Fruit fly (Drosophila melanogaster) Kc167 (cell line): Measurements from ENCODE around the gene DCTN6-p27.

ENCODE experiments used
- Myc ChIP-seq: fragments of >200 bp; optimal IDR thresholded peaks from 2 replicates; lab custom pipeline; 2017; ENCODE audit warnings: missing external identifiers
- Sin3A ChIP-seq: fragments of >200 bp; optimal IDR thresholded peaks from 2 replicates; lab custom pipeline; 2018; ENCODE audit warnings: missing external identifiers
- h ChIP-seq: fragments of >200 bp; optimal IDR thresholded peaks from 3 replicates; lab custom pipeline; 2018; ENCODE audit warnings: missing external identifiers
- insv ChIP-seq: fragments of >200 bp; optimal IDR thresholded peaks from 3 replicates; lab custom pipeline; 2018; ENCODE audit warnings: missing external identifiers
- psq ChIP-seq: fragments of >200 bp; optimal IDR thresholded peaks from 2 replicates; lab custom pipeline; 2017; ENCODE audit warnings: missing external identifiers
- ttk ChIP-seq: sonication (Bioruptor generic); optimal IDR thresholded peaks from 2 replicates; lab custom pipeline; 2017; ENCODE audit warnings: missing external identifiers

The DCTN6-p27 gene

DNA sequence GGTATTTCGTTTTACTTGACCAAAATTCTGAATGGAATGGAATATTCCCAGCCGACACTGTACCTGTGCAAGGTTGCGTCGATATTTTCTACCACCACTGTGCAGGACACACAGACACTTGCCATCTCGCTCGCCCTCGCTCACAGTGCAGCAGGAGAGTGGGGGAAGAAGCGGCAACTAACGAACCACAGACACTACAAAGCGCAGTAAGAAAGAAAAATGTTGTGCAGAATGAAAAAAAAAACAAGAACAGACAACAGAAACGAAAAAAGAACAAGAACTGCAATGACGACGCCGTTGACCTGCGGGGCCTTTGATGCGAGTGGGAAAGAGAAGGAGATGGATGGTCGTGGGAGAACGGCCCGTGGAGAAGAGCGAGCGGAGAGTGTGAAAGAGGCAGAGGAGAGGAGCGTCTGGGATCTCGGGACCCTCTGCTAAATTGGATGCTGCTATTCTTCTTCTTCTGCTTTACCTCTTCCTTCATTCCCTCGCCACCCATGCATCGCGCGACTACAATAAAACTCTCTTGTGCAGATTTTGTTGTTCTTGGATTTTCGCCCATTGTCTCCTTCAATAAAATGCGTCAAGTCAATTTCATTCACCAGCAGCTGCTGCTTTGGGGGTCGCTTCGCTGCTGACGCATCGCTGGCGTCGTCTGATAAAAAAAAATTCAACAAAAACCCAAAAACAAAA, 29.3 kb downstream of the DCTN6-p27 start:
- no peak for TF ChIP-seq Sin3A (lab: Kevin White, UChicago)
- TF ChIP-seq Myc: no peak
- no peak for TF ChIP-seq h (lab: Kevin White, UChicago)
- no peak for TF ChIP-seq ttk (lab: Kevin White, UChicago)
- TF ChIP-seq insv (lab: Kevin White, UChicago): no peak
- no peak for TF ChIP-seq psq (lab: Kevin White, UChicago)

- no peak for TF ChIP-seq h (lab: Kevin White, UChicago)
- TF ChIP-seq ttk (lab: Kevin White, UChicago): no peak
- no peak for TF ChIP-seq Sin3A (lab: Kevin White, UChicago)
- no peak for TF ChIP-seq psq (lab: Kevin White, UChicago)
- TF ChIP-seq insv (lab: Kevin White, UChicago): no peak
- TF ChIP-seq Myc: no peak
Measured at dm6 chr2L:19162330-19163100, 30.4 kb downstream of the DCTN6-p27 start.

- no peak for TF ChIP-seq ttk (lab: Kevin White, UChicago)
Measured at dm6 chr2L:19163143-19163974, 31.2 kb downstream of the DCTN6-p27 start.

DNA sequence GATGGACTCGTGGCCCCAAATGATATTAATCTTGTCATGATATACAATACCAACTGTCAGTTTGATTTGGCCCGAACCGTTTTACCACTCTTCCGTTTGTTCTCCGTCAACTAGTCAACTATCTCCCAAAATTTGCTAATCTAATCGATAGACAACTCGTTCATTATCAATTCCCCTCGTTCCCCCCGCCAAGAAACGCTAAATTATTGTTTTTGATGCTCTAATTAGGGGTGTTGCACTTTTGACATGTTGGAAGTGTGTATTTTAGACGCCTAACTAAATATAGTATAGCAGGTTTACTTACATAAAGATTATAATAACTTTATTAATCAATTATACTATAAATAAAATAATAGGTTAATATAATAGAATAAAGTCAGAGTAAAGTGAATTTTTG, 31.9 kb downstream of the DCTN6-p27 start:
- TF ChIP-seq psq (lab: Kevin White, UChicago): no peak
- no peak for TF ChIP-seq h (lab: Kevin White, UChicago)
- no peak for TF ChIP-seq Sin3A (lab: Kevin White, UChicago)
- no peak for TF ChIP-seq insv (lab: Kevin White, UChicago)
- TF ChIP-seq ttk (lab: Kevin White, UChicago): no peak

DNA sequence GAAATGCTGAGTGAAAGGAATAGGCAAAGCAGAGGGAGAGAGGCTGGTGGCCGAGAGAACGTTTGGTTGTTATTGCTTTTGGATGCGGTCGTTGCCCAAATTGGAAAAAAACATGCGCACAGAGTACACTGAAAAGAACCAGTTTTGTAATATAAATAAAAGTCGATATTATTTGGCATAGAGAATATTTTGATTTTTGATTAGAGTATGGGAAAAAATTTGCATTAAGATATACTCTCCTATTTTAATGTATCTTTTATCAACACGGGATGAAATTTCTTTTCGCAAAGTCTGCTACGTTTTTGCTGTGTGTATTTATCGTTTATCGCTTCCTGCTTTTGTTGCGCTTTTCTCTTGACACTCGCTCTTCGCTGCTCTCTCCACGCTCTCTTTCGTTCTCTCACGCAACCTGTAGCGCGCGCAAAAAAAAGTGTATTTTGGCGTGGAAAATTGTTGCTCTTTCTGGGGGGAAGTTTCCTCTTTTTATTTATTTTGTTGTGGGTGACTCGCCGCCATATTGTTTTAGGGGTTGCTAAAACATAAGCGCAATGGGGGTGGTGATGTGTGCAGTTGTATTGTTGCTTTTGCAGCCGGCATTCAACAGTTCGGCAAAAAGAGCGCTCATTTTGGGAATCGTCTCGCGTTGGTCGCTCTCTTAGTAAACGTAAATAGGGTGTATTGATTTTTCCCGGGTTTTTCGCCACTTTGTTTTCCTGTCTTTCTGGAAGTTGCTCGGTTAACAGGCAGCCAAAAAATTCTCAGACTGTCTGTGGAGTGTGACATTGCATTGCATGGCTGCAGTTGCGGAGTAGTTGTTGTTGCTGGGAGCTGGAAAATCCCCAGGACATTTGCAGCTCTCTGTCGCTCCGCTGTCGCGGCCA, 33.0 kb downstream of the DCTN6-p27 start:
- no peak for TF ChIP-seq psq (lab: Kevin White, UChicago)
- no peak for TF ChIP-seq Sin3A (lab: Kevin White, UChicago)
- TF ChIP-seq h (lab: Kevin White, UChicago): no peak
- no peak for TF ChIP-seq Myc
- TF ChIP-seq ttk (lab: Kevin White, UChicago): no peak
- no peak for TF ChIP-seq insv (lab: Kevin White, UChicago)

DNA sequence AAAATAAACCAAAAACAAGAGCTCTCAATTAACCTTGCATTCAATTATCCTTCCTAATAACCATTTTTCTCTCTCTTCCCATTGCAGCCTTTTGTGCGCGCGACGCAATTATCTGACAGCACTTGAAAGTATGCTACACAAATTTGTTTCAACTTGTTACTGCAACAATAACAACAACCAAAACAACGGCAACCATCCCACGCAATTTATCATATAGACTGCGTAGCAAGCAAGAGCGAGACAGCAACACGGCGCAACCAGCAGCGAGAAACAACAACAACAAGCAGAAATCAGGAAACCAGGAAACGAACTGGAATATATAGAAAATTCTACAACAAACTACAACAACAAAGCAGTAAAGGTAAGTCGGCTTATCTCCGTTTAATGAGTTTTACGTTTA, 33.9 kb downstream of the DCTN6-p27 start:
- TF ChIP-seq psq (lab: Kevin White, UChicago) (no peak), insv (lab: Kevin White, UChicago) (no peak), Sin3A (lab: Kevin White, UChicago) (no peak), h (lab: Kevin White, UChicago) (no peak), Myc (no peak)

DNA sequence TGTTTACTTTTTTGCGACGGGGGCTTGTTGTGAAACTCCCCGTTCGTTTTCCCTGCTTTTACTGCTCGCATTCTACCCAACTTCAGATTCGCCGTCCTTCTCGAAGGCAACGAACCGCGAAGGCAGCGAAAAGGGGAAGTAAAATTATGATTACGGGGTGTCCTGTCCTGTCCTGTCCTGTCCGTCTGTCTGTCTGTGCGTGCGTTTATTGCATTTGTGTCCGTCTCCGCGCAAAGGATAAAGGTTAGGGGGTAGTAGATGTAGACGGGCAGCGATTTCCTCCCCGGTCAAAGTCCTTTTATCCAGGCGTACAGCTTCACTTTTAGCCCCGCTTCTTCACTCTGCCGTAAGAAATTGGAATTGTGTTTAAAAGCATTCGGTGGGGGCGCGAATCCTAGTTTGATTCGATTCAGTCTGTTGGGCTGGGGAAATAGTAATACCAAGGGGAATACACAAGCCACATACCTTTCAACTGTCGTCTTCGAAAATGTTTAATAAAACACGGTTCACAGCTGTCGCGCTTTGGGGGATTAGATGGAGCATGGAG, 35.1 kb downstream of the DCTN6-p27 start:
- TF ChIP-seq ttk (lab: Kevin White, UChicago): no peak
- TF ChIP-seq insv (lab: Kevin White, UChicago): no peak
- no peak for TF ChIP-seq Sin3A (lab: Kevin White, UChicago)
- no peak for TF ChIP-seq Myc
- TF ChIP-seq h (lab: Kevin White, UChicago): no peak

- no peak for TF ChIP-seq Sin3A (lab: Kevin White, UChicago)
- no peak for TF ChIP-seq ttk (lab: Kevin White, UChicago)
- no peak for TF ChIP-seq h (lab: Kevin White, UChicago)
- TF ChIP-seq insv (lab: Kevin White, UChicago): no peak
- no peak for TF ChIP-seq psq (lab: Kevin White, UChicago)
- TF ChIP-seq Myc: no peak
Measured at dm6 chr2L:19168095-19168697, 36.1 kb downstream of the DCTN6-p27 start.

DNA sequence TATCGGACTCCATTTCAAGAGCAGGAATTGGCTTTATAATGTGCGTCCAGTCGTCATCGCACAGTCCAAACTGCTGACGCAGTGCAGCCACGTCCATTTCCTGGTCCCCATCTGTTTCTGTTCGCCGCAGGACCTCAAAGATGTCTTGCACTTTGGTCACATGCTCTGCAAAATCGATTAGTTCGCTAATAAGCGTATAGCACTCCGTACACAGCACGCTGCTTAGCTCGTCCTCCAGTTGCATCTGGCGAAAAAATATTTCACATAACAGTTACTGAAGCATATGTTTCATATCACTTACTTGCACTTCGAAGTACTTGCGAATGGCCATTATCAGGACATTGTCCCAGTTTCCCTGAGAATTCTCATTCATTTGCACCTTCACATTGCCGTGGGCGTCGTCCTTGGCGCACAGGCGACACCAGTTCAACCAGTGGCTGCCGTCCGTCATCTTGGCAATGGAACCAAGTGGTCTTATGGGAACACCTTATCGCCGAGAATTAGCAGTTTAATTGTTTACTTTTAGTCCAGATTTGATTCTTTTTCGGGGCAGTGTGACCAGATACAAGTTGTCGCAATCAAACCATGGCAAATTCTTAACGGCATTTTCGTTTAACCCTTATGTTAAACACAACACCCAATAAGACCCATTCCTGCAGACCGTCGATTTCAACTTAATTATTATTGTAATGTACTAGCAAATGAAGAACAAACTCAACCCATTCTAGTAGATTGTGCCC, 49.2 kb downstream of the DCTN6-p27 start, which contains the start of gene CG17568:
Gene CG17568, minus strand, starts transcription at position 550 of the 740 bp plus-strand sequence.
- TF ChIP-seq ttk (lab: Kevin White, UChicago): no peak
- no peak for TF ChIP-seq h (lab: Kevin White, UChicago)
- TF ChIP-seq insv (lab: Kevin White, UChicago): no peak
- no peak for TF ChIP-seq psq (lab: Kevin White, UChicago)
- TF ChIP-seq Myc: no peak
- TF ChIP-seq Sin3A (lab: Kevin White, UChicago): no peak
